Fruit fly (Drosophila melanogaster) whole organism, embryonic: ENCODE results near the gene TotM.

Source experiments
- Atf3 ChIP-seq: fragments of 200-800 bp; sonication (Bioruptor generic); optimal IDR thresholded peaks from 3 replicates; lab custom pipeline; 2016; ENCODE audit warnings: missing biosample characterization, missing genetic modification characterization
- CG17328 ChIP-seq: fragments of 200-800 bp; sonication (Bioruptor generic); IDR thresholded peaks from 2 replicates; pipeline ENCODE4 v1.3.6; 2022; ENCODE audit warnings: missing biosample characterization, missing genetic modification characterization
- CG17361 ChIP-seq: fragments of 200-800 bp; sonication (Bioruptor generic); IDR thresholded peaks from 3 replicates; pipeline ENCODE4 v1.3.6; 2022; ENCODE audit warnings: missing biosample characterization, missing genetic modification characterization
- CG3407 ChIP-seq: fragments of 200-800 bp; sonication (Bioruptor generic); optimal IDR thresholded peaks from 2 replicates; lab custom pipeline; 2018; ENCODE audit warnings: missing biosample characterization, mild to moderate bottlenecking, missing genetic modification characterization
- CG7271 ChIP-seq: fragments of 200-800 bp; sonication (Bioruptor generic); optimal IDR thresholded peaks from 2 replicates; lab custom pipeline; 2018; ENCODE audit warnings: missing biosample characterization, mild to moderate bottlenecking, missing genetic modification characterization, moderate library complexity
- Fer3 ChIP-seq: fragments of 200-800 bp; sonication (Bioruptor generic); optimal IDR thresholded peaks from 2 replicates; lab custom pipeline; 2018; ENCODE audit warnings: missing biosample characterization, mild to moderate bottlenecking, missing genetic modification characterization, moderate library complexity
- Jarid2 ChIP-seq: fragments of 200-800 bp; sonication (Bioruptor generic); optimal IDR thresholded peaks from 3 replicates; lab custom pipeline; 2017; ENCODE audit warnings: mild to moderate bottlenecking, missing biosample characterization, missing genetic modification reagents, missing genetic modification characterization
- ase ChIP-seq: fragments of 200-800 bp; sonication (Bioruptor generic); IDR thresholded peaks from 3 replicates; pipeline ENCODE4 v1.3.6; 2022; ENCODE audit warnings: missing biosample characterization, missing genetic modification characterization
- dysf ChIP-seq: fragments of 200-800 bp; sonication (Bioruptor generic); IDR thresholded peaks from 3 replicates; pipeline ENCODE4 v1.3.6; 2022; ENCODE audit warnings: missing biosample characterization, missing genetic modification characterization
- gcm ChIP-seq: fragments of 200-800 bp; sonication (Bioruptor generic); optimal IDR thresholded peaks from 2 replicates; lab custom pipeline; 2019; ENCODE audit warnings: missing biosample characterization, mild to moderate bottlenecking, missing genetic modification characterization, moderate library complexity
- pfk ChIP-seq: fragments of 200-800 bp; sonication (Bioruptor generic); optimal IDR thresholded peaks from 2 replicates; lab custom pipeline; 2018; ENCODE audit warnings: missing biosample characterization, mild to moderate bottlenecking, missing genetic modification characterization, moderate library complexity
- trh ChIP-seq: fragments of 200-800 bp; sonication (Bioruptor generic); optimal IDR thresholded peaks from 2 replicates; lab custom pipeline; 2016; ENCODE audit warnings: missing biosample characterization, missing genetic modification characterization
- unc-4 ChIP-seq: fragments of 200-800 bp; sonication (Bioruptor generic); IDR thresholded peaks from 2 replicates; pipeline ENCODE4 v1.3.6; 2022; ENCODE audit warnings: missing biosample characterization, missing genetic modification characterization; ENCODE audit not compliant: partially characterized antibody
- z ChIP-seq: fragments of 200-800 bp; sonication (Bioruptor generic); IDR thresholded peaks from 3 replicates; pipeline ENCODE4 v1.3.6; 2022; ENCODE audit warnings: missing biosample characterization, missing genetic modification characterization

- TF ChIP-seq Atf3 (GFP tag; lab: Kevin White, UChicago) (no peak), unc-4 (GFP tag; lab: Robert Waterston, UW) (no peak), z (no peak), trh (GFP tag; lab: Kevin White, UChicago) (no peak), Jarid2 (GFP tag; lab: Kevin White, UChicago) (no peak), CG17361 (GFP tag; lab: Robert Waterston, UW) (no peak), pfk (GFP tag; lab: Kevin White, UChicago) (no peak), Fer3 (tag; lab: Kevin White, UChicago) (no peak), gcm (GFP tag; lab: Kevin White, UChicago) (peak; percentile 74), CG17328 (GFP tag; lab: Robert Waterston, UW) (no peak), CG3407 (GFP tag; lab: Kevin White, UChicago) (no peak), CG7271 (tag; lab: Kevin White, UChicago) (no peak), dysf (GFP tag; lab: Robert Waterston, UW) (no peak), ase (GFP tag; lab: Robert Waterston, UW) (no peak)
Measured at dm6 chr2L:5291195-5291594, 38.5 kb upstream of the TotM start.
